Worm (Caenorhabditis elegans) whole organism, L4/young adult: ENCODE data around the gene D1054.8.

Experiments used
- W03F9.2 ChIP-seq: fragments of 150-350 bp; optimal IDR thresholded peaks from 2 replicates; lab custom pipeline; 2014; ENCODE audit warnings: missing biosample characterization, missing genetic modification characterization
- him-1 ChIP-seq: sonication (generic microtip); optimal IDR thresholded peaks from 2 replicates; lab custom pipeline; 2016; ENCODE audit warnings: missing genotype, missing genetic modification reagents, missing genetic modification characterization, missing compliant biosample characterization

DNA sequence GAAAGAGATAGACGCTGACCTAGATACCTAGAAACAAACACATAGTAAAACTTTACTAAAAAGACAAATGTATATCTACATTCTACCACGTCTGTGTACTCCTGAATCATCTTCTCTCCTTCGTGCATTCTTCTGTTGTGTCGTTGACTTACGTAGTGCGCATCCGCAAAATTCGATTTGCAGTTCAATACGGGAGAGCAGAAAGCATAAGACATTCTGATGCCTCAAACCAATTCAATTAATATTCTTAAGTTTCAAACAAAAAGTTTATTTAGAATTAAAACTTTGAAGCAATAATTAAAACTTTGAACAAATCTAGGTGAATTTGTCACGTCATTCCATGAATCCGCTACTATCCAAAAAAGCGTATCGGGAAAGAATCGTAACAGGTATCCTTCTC is 32.7 kb downstream of the D1054.8 start:
- TF ChIP-seq him-1 (no peak), W03F9.2 (tag; lab: Kevin White, UChicago) (no peak)
